Worm (Caenorhabditis elegans) whole organism, L1 larva: ENCODE results near the gene F56H9.2.
A peak's percentile ranks its signal among the peaks of the same experiment; 100 is the strongest.

Experiments used
- C04F5.9 ChIP-seq: sonication (generic microtip); optimal IDR thresholded peaks from 2 replicates; lab custom pipeline; 2016; ENCODE audit warnings: missing genetic modification characterization, missing compliant biosample characterization
- C16A3.4 ChIP-seq: fragments of 150-350 bp; optimal IDR thresholded peaks from 2 replicates; lab custom pipeline; 2014; ENCODE audit warnings: missing biosample characterization, missing genetic modification characterization
- C34B4.2 ChIP-seq: sonication (generic microtip); optimal IDR thresholded peaks from 2 replicates; lab custom pipeline; 2017; ENCODE audit warnings: mild to moderate bottlenecking, missing genetic modification characterization, missing compliant biosample characterization
- alr-1 ChIP-seq: fragments of 200-800 bp; sonication (Bioruptor generic); optimal IDR thresholded peaks from 2 replicates; lab custom pipeline; 2018; ENCODE audit warnings: borderline replicate concordance, mild to moderate bottlenecking, missing genetic modification characterization, missing compliant biosample characterization
- aly-2 ChIP-seq: fragments of 150-350 bp; optimal IDR thresholded peaks from 2 replicates; lab custom pipeline; 2014; ENCODE audit warnings: missing biosample characterization, missing genetic modification characterization
- ama-1 ChIP-seq: fragments of 150-350 bp; optimal IDR thresholded peaks from 2 replicates; lab custom pipeline; 2014
- ceh-8 ChIP-seq: fragments of 200-800 bp; sonication (Bioruptor generic); optimal IDR thresholded peaks from 2 replicates; lab custom pipeline; 2018; ENCODE audit warnings: mild to moderate bottlenecking, missing genetic modification characterization, moderate library complexity, missing compliant biosample characterization
- ceh-88 ChIP-seq: fragments of 200-800 bp; sonication (Bioruptor generic); IDR thresholded peaks from 2 replicates; pipeline ENCODE4 v1.3.6; 2022; ENCODE audit warnings: missing genetic modification characterization, missing compliant biosample characterization
- ces-1 ChIP-seq: fragments of 150-350 bp; optimal IDR thresholded peaks from 2 replicates; lab custom pipeline; 2014; ENCODE audit warnings: missing biosample characterization, missing genetic modification reagents, missing genetic modification characterization
- efl-3 ChIP-seq: fragments of 200-800 bp; sonication (Bioruptor generic); optimal IDR thresholded peaks from 2 replicates; lab custom pipeline; 2018; ENCODE audit warnings: mild to moderate bottlenecking, missing genetic modification characterization, missing compliant biosample characterization
- egl-13 ChIP-seq: sonication (generic microtip); optimal IDR thresholded peaks from 2 replicates; lab custom pipeline; 2016; ENCODE audit warnings: missing genotype, missing genetic modification reagents, missing genetic modification characterization, missing compliant biosample characterization
- elt-3 ChIP-seq, 6 experiments: fragments of 150-350 bp in 1 of 6; sonication (generic microtip); optimal IDR thresholded peaks; 2 replicates each; lab custom pipeline; 2017 to 2018; ENCODE audit warnings: missing biosample characterization in 6 of 6, missing genetic modification characterization in 6 of 6, inconsistent platforms in 1 of 6
- ets-5 ChIP-seq: fragments of 200-800 bp; sonication (Bioruptor generic); IDR thresholded peaks from 2 replicates; pipeline ENCODE4 v1.3.6; 2022; ENCODE audit warnings: missing genetic modification characterization, missing compliant biosample characterization
- fkh-8 ChIP-seq: sonication (generic microtip); optimal IDR thresholded peaks from 2 replicates; lab custom pipeline; 2016; ENCODE audit warnings: mild to moderate bottlenecking, missing genetic modification characterization, missing compliant biosample characterization
- fos-1 ChIP-seq: fragments of 150-350 bp; optimal IDR thresholded peaks from 2 replicates; lab custom pipeline; 2014; ENCODE audit warnings: missing biosample characterization, missing genetic modification characterization
- grh-1 ChIP-seq: fragments of 200-800 bp; sonication (Bioruptor generic); IDR thresholded peaks from 2 replicates; pipeline ENCODE4 v1.3.6; 2022; ENCODE audit warnings: missing genetic modification reagents, missing genetic modification characterization, missing compliant biosample characterization
- hlh-4 ChIP-seq: sonication (generic microtip); optimal IDR thresholded peaks from 2 replicates; lab custom pipeline; 2016; ENCODE audit warnings: mild to moderate bottlenecking, missing genetic modification characterization, missing compliant biosample characterization
- hpl-2 ChIP-seq: fragments of 150-350 bp; optimal IDR thresholded peaks from 2 replicates; lab custom pipeline; 2014; ENCODE audit warnings: missing biosample characterization, missing genetic modification reagents, missing genetic modification characterization
- isw-1 ChIP-seq: fragments of 200-800 bp; sonication (Bioruptor generic); IDR thresholded peaks from 2 replicates; pipeline ENCODE4 v1.3.6; 2022; ENCODE audit warnings: missing genetic modification characterization, missing compliant biosample characterization
- lin-14 ChIP-seq: fragments of 200-800 bp; sonication (Bioruptor generic); optimal IDR thresholded peaks from 2 replicates; lab custom pipeline; 2018; ENCODE audit warnings: mild to moderate bottlenecking, missing genetic modification characterization, moderate library complexity, missing compliant biosample characterization
- lin-39 ChIP-seq: fragments of 150-350 bp; optimal IDR thresholded peaks from 2 replicates; lab custom pipeline; 2014; ENCODE audit warnings: missing biosample characterization, missing genetic modification reagents, missing genetic modification characterization
- lir-3 ChIP-seq: sonication (generic microtip); optimal IDR thresholded peaks from 2 replicates; lab custom pipeline; 2016; ENCODE audit warnings: mild to moderate bottlenecking, missing genetic modification characterization, moderate library complexity, missing compliant biosample characterization; ENCODE audit not compliant: poor library complexity
- lsy-2 ChIP-seq, 2 experiments: fragments of 150-350 bp; optimal IDR thresholded peaks; 2 replicates each; lab custom pipeline; 2014; ENCODE audit warnings: missing biosample characterization in 2 of 2, missing genetic modification characterization in 2 of 2
- mdl-1 ChIP-seq, 2 experiments: fragments of 150-350 bp; optimal IDR thresholded peaks; 2 replicates each; lab custom pipeline; 2014 to 2017; ENCODE audit warnings: missing biosample characterization in 2 of 2, missing genetic modification characterization in 2 of 2, inconsistent platforms in 1 of 2
- mef-2 ChIP-seq: fragments of 150-350 bp; optimal IDR thresholded peaks from 2 replicates; lab custom pipeline; 2014; ENCODE audit warnings: missing biosample characterization, missing genetic modification characterization
- nhr-12 ChIP-seq: sonication (generic microtip); optimal IDR thresholded peaks from 2 replicates; lab custom pipeline; 2017; ENCODE audit warnings: missing biosample characterization, missing genetic modification characterization
- nhr-19 ChIP-seq: fragments of 200-800 bp; sonication (Bioruptor generic); conservative IDR thresholded peaks from 2 replicates; pipeline ENCODE4 v1.3.6; 2022; ENCODE audit warnings: missing genetic modification characterization, missing compliant biosample characterization
- nhr-71 ChIP-seq: sonication (generic microtip); optimal IDR thresholded peaks from 2 replicates; lab custom pipeline; 2016; ENCODE audit warnings: mild to moderate bottlenecking, missing genetic modification characterization, moderate library complexity, missing compliant biosample characterization
- nhr-90 ChIP-seq: sonication (generic microtip); optimal IDR thresholded peaks from 2 replicates; lab custom pipeline; 2016; ENCODE audit warnings: mild to moderate bottlenecking, missing genetic modification characterization, missing compliant biosample characterization; ENCODE audit not compliant: poor library complexity
- pag-3 ChIP-seq: sonication (generic microtip); optimal IDR thresholded peaks from 2 replicates; lab custom pipeline; 2017; ENCODE audit warnings: missing genetic modification characterization, mild to moderate bottlenecking, missing compliant biosample characterization, antibody characterized with exemption, borderline replicate concordance; ENCODE audit not compliant: insufficient read depth
- pqm-1 ChIP-seq: sonication (generic microtip); optimal IDR thresholded peaks from 3 replicates; lab custom pipeline; 2017; ENCODE audit warnings: missing biosample characterization, missing genetic modification characterization
- rnt-1 ChIP-seq: sonication (generic microtip); optimal IDR thresholded peaks from 2 replicates; lab custom pipeline; 2016; ENCODE audit warnings: mild to moderate bottlenecking, missing genetic modification characterization, moderate library complexity, missing compliant biosample characterization
- skn-1 ChIP-seq: fragments of 150-350 bp; optimal IDR thresholded peaks from 2 replicates; lab custom pipeline; 2014; ENCODE audit warnings: missing biosample characterization, missing genetic modification characterization
- snpc-4 ChIP-seq: fragments of 150-350 bp; optimal IDR thresholded peaks from 2 replicates; lab custom pipeline; 2014; ENCODE audit warnings: missing biosample characterization, missing genetic modification characterization
- sox-4 ChIP-seq: sonication (generic microtip); optimal IDR thresholded peaks from 2 replicates; lab custom pipeline; 2016; ENCODE audit warnings: missing genetic modification characterization, missing compliant biosample characterization
- sptf-1 ChIP-seq: fragments of 150-350 bp; optimal IDR thresholded peaks from 2 replicates; lab custom pipeline; 2014; ENCODE audit warnings: missing biosample characterization, missing genetic modification characterization
- swsn-7 ChIP-seq: sonication (generic microtip); optimal IDR thresholded peaks from 2 replicates; lab custom pipeline; 2016; ENCODE audit warnings: missing genetic modification characterization, missing compliant biosample characterization
- tbx-2 ChIP-seq: sonication (generic microtip); optimal IDR thresholded peaks from 2 replicates; lab custom pipeline; 2016; ENCODE audit warnings: missing genetic modification characterization, missing compliant biosample characterization
- tlp-1 ChIP-seq: fragments of 150-350 bp; optimal IDR thresholded peaks from 2 replicates; lab custom pipeline; 2014; ENCODE audit warnings: missing biosample characterization, missing genetic modification characterization
- unc-30 ChIP-seq: sonication (generic microtip); optimal IDR thresholded peaks from 2 replicates; lab custom pipeline; 2017; ENCODE audit warnings: missing biosample characterization, missing genetic modification characterization
- unc-86 ChIP-seq: sonication (generic microtip); optimal IDR thresholded peaks from 2 replicates; lab custom pipeline; 2016; ENCODE audit warnings: missing genetic modification characterization, missing compliant biosample characterization
- unc-98 ChIP-seq: fragments of 200-800 bp; sonication (Bioruptor generic); IDR thresholded peaks from 2 replicates; pipeline ENCODE4 v1.3.6; 2022; ENCODE audit warnings: missing genetic modification characterization, missing compliant biosample characterization
- xbp-1 ChIP-seq: sonication (generic microtip); optimal IDR thresholded peaks from 2 replicates; lab custom pipeline; 2016; ENCODE audit warnings: missing genetic modification characterization, missing compliant biosample characterization
- zip-4 ChIP-seq: fragments of 200-800 bp; sonication (Bioruptor generic); optimal IDR thresholded peaks from 2 replicates; lab custom pipeline; 2018; ENCODE audit warnings: mild to moderate bottlenecking, missing genetic modification characterization, moderate library complexity, missing compliant biosample characterization

The F56H9.2 gene

DNA sequence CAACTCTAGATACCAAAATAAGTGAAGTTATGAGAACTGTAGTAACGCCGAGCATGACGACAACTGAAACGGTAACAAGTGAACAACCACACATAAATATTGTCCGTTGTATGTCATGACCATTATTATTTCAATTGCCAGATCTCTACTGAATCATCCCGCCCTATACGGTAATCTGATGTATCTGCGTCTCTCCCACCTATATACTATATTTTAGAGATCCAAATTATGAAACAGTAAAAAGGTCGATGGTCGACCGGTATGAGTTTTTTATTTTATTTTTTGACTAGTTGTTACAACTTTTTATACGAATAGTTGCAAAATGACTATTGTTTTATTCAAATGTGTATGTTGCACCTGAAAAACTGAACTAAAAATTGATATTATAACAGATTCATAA is 46.9 kb upstream of the F56H9.2 start, which contains the start of gene ttr-43:
Gene ttr-43, minus strand, starts transcription at position 101 of the 400 bp plus-strand sequence.
- no peak for TF ChIP-seq nhr-19 (GFP tag; lab: Robert Waterston, UW)
- TF ChIP-seq hlh-4 (tag; lab: Kevin White, UChicago), result no peak
- no peak for TF ChIP-seq nhr-12 (tag; lab: Kevin White, UChicago)
- no peak for TF ChIP-seq lir-3 (tag; lab: Kevin White, UChicago)
- no peak for TF ChIP-seq lin-39 (tag; lab: Kevin White, UChicago)
- no peak for TF ChIP-seq grh-1 (GFP tag; lab: Robert Waterston, UW)
- no peak for TF ChIP-seq rnt-1 (tag; lab: Kevin White, UChicago)
- TF ChIP-seq unc-98 (GFP tag; lab: Robert Waterston, UW), result no peak
- TF ChIP-seq lsy-2 (tag; optimal IDR thresholded peaks at IDR 0.05; lab: Kevin White, UChicago), result no peak
- TF ChIP-seq alr-1 (tag; lab: Kevin White, UChicago), result no peak
- no peak for TF ChIP-seq hpl-2 (GFP tag; lab: Kevin White, UChicago)
- TF ChIP-seq C04F5.9 (tag; lab: Kevin White, UChicago), result no peak
- TF ChIP-seq pag-3 (tag; lab: Kevin White, UChicago), result no peak
- TF ChIP-seq skn-1 (tag; lab: Kevin White, UChicago), result no peak
- TF ChIP-seq lin-14 (GFP tag; lab: Kevin White, UChicago), result no peak
- TF ChIP-seq ces-1 (GFP tag; lab: Kevin White, UChicago), result no peak
- TF ChIP-seq mef-2 (tag; lab: Kevin White, UChicago), result no peak
- no peak for TF ChIP-seq pqm-1 (tag; lab: Kevin White, UChicago)

DNA sequence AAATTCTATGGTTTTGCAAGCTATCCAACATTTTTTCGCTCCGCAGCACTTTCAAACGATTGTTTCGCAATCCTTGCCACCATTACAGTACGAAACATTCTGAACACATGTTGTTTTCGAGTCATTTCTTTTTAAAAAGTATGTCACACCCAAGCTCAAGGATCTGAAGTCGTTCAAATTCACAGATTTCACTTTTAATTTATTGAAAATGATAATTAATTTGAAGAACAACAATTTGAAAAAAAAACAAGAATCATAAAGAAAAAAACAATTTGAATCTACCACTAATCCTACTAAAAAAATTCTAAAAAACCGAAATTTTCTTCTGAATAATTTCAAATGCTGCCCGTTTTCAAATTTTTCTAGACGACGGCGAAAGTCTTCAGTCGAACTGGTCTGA is 45.1 kb upstream of the F56H9.2 start, which contains the start of gene C14C10.2:
Gene C14C10.2, minus strand, starts transcription at position 101 of the 400 bp plus-strand sequence.
- TF ChIP-seq C34B4.2 (tag; lab: Kevin White, UChicago) (no peak), ces-1 (GFP tag; lab: Kevin White, UChicago) (no peak), tbx-2 (tag; lab: Kevin White, UChicago) (no peak), elt-3 (tag; optimal IDR thresholded peaks at IDR 0.05; lab: Kevin White, UChicago) (no peak), alr-1 (tag; lab: Kevin White, UChicago) (no peak), aly-2 (tag; lab: Kevin White, UChicago) (peak; percentile 26), isw-1 (GFP tag; lab: Robert Waterston, UW) (no peak), egl-13 (no peak)

DNA sequence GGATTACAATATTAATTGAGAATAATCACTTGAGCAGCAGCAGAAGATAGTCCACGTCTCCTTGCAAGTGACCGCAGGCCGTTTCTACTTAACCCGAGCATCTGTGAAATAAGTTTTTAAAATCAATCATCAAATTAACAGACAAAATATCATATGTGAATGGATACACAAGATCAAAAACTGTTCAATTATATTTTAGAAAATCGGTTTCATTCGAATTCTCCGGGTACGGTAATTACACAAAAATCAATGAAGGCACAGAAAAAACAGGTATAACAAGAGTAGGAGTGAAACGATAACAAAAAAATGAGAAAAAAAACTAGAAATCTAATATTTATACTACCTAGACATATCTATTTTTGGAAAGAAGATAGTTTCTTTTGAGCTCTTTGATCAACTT is 41.3 kb upstream of the F56H9.2 start, which contains the start of gene mma-1:
Gene mma-1, minus strand, starts transcription at position 101 of the 400 bp plus-strand sequence.
- TF ChIP-seq unc-86 (no peak), ama-1 (lab: Kevin White, UChicago) (no peak)

DNA sequence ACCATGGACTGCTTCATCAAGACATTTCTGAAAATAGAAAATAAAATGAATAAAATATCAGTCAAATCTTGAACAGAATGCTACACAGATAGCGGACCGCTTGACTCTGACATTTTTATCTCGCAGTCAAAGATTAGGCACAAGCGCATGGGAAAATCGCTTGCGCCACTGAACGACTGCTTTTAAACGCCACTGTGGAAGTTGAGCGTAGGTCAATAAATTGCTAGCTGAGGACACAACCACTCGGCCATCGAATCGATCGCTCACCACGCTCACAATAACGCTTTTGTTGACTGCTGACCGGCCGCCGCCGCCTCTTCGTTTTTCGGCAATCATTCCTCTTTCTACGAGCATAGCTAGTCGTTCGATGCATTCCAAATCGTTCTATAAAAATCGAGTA is 40.7 kb upstream of the F56H9.2 start:
- no peak for TF ChIP-seq fos-1 (tag; lab: Kevin White, UChicago)
- no peak for TF ChIP-seq egl-13
- peak; percentile 24 for TF ChIP-seq tbx-2 (tag; lab: Kevin White, UChicago)
- peak; percentile 72 for TF ChIP-seq nhr-90 (tag; lab: Kevin White, UChicago)
- TF ChIP-seq hlh-4 (tag; lab: Kevin White, UChicago), result no peak
- TF ChIP-seq ces-1 (GFP tag; lab: Kevin White, UChicago), result no peak
- TF ChIP-seq lir-3 (tag; lab: Kevin White, UChicago), result no peak
- TF ChIP-seq tlp-1 (tag; lab: Kevin White, UChicago), result no peak
- TF ChIP-seq unc-30 (tag; lab: Kevin White, UChicago), result no peak
- TF ChIP-seq ceh-8, result no peak
- no peak for TF ChIP-seq isw-1 (GFP tag; lab: Robert Waterston, UW)
- no peak for TF ChIP-seq unc-98 (GFP tag; lab: Robert Waterston, UW)
- TF ChIP-seq mdl-1 (tag; optimal IDR thresholded peaks at IDR 0.05; lab: Kevin White, UChicago), result no peak
- peak in 2 of 6 experiments; percentile 2 to 8 for TF ChIP-seq elt-3 (tag; optimal IDR thresholded peaks at IDR 0.05; lab: Kevin White, UChicago)
- TF ChIP-seq xbp-1, result peak; percentile 52
- TF ChIP-seq snpc-4 (tag; lab: Kevin White, UChicago), result peak; percentile 22
- TF ChIP-seq sox-4 (tag; lab: Kevin White, UChicago), result no peak
- no peak for TF ChIP-seq fkh-8 (tag; lab: Kevin White, UChicago)
- peak; percentile 58 for TF ChIP-seq swsn-7
- peak; percentile 35 to 60 for TF ChIP-seq lsy-2 (tag; optimal IDR thresholded peaks at IDR 0.05; lab: Kevin White, UChicago)
- TF ChIP-seq alr-1 (tag; lab: Kevin White, UChicago), result no peak
- no peak for TF ChIP-seq ceh-88 (GFP tag; lab: Robert Waterston, UW)
- TF ChIP-seq C16A3.4, result peak; percentile 66
- no peak for TF ChIP-seq ets-5 (GFP tag; lab: Robert Waterston, UW)
- TF ChIP-seq C04F5.9 (tag; lab: Kevin White, UChicago), result no peak
- no peak for TF ChIP-seq efl-3
- TF ChIP-seq zip-4 (GFP tag; lab: Kevin White, UChicago), result no peak
- peak; percentile 71 for TF ChIP-seq nhr-71 (tag; lab: Kevin White, UChicago)
- no peak for TF ChIP-seq sptf-1 (tag; lab: Kevin White, UChicago)
